Fruit fly (Drosophila melanogaster) whole organism, embryonic: Measurements from ENCODE around the gene Porin2.

ENCODE experiments used
- Ada2b ChIP-seq: fragments of 200-800 bp; sonication (Bioruptor generic); IDR thresholded peaks from 2 replicates; pipeline ENCODE4 v1.3.6; 2022; ENCODE audit warnings: missing biosample characterization, missing genetic modification characterization
- Awh ChIP-seq: fragments of 200-800 bp; sonication (Bioruptor generic); IDR thresholded peaks from 2 replicates; pipeline ENCODE4, ENCODE4 v1.3.6; 2022; ENCODE audit warnings: missing biosample characterization, missing genetic modification characterization
- BEAF-32 ChIP-seq: fragments of 200-800 bp; sonication (Bioruptor generic); optimal IDR thresholded peaks from 3 replicates; lab custom pipeline; 2017; ENCODE audit warnings: missing biosample characterization, missing genetic modification characterization, mild to moderate bottlenecking, moderate library complexity, missing genetic modification reagents
- CG11247 ChIP-seq: fragments of 200-800 bp; sonication (Bioruptor generic); IDR thresholded peaks from 2 replicates; pipeline ENCODE4 v1.3.6; 2022; ENCODE audit warnings: missing biosample characterization, missing genetic modification characterization
- CG11560 ChIP-seq: fragments of 200-800 bp; sonication (Bioruptor generic); IDR thresholded peaks from 3 replicates; pipeline ENCODE4 v1.3.6; 2022; ENCODE audit warnings: missing biosample characterization, missing genetic modification characterization
- CG12155 ChIP-seq: fragments of 200-800 bp; sonication (Bioruptor generic); optimal IDR thresholded peaks from 3 replicates; lab custom pipeline; 2016; ENCODE audit warnings: missing biosample characterization, missing genetic modification characterization
- CG12744 ChIP-seq: fragments of 200-800 bp; sonication (Bioruptor generic); optimal IDR thresholded peaks from 2 replicates; lab custom pipeline; 2016; ENCODE audit warnings: missing biosample characterization, missing genetic modification characterization
- CG17385 ChIP-seq: fragments of 200-800 bp; sonication (Bioruptor generic); optimal IDR thresholded peaks from 3 replicates; lab custom pipeline; 2018; ENCODE audit warnings: missing biosample characterization, mild to moderate bottlenecking, missing genetic modification characterization
- CG17612 ChIP-seq: fragments of 200-800 bp; sonication (Bioruptor generic); IDR thresholded peaks from 2 replicates; pipeline ENCODE4 v1.3.6; 2022; ENCODE audit warnings: missing biosample characterization, missing genetic modification characterization
- CG17829 ChIP-seq: fragments of 200-800 bp; optimal IDR thresholded peaks from 2 replicates; lab custom pipeline; 2019; ENCODE audit warnings: missing biosample characterization, mild to moderate bottlenecking, missing genetic modification characterization, moderate library complexity
- CG17912 ChIP-seq: fragments of 200-800 bp; sonication (Bioruptor generic); optimal IDR thresholded peaks from 2 replicates; lab custom pipeline; 2018; ENCODE audit warnings: missing biosample characterization, mild to moderate bottlenecking, missing genetic modification characterization
- CG1792 ChIP-seq: fragments of 200-800 bp; sonication (Bioruptor generic); optimal IDR thresholded peaks from 2 replicates; lab custom pipeline; 2016; ENCODE audit warnings: missing biosample characterization, missing genetic modification characterization
- CG3281 ChIP-seq: fragments of 200-800 bp; sonication (Bioruptor generic); optimal IDR thresholded peaks from 3 replicates; lab custom pipeline; 2017; ENCODE audit warnings: missing biosample characterization, mild to moderate bottlenecking, missing genetic modification characterization
- CG3407 ChIP-seq: fragments of 200-800 bp; sonication (Bioruptor generic); optimal IDR thresholded peaks from 2 replicates; lab custom pipeline; 2018; ENCODE audit warnings: missing biosample characterization, mild to moderate bottlenecking, missing genetic modification characterization
- CG4820 ChIP-seq: fragments of 200-800 bp; sonication (Bioruptor generic); optimal IDR thresholded peaks from 3 replicates; lab custom pipeline; 2016; ENCODE audit warnings: missing biosample characterization, missing genetic modification characterization
- CG4854 ChIP-seq: fragments of 200-800 bp; sonication (Bioruptor generic); optimal IDR thresholded peaks from 2 replicates; lab custom pipeline; 2016; ENCODE audit warnings: missing biosample characterization, missing genetic modification characterization, inconsistent platforms
- CG6272 ChIP-seq: fragments of 200-800 bp; sonication (Bioruptor generic); IDR thresholded peaks from 2 replicates; pipeline ENCODE4 v1.3.6; 2022; ENCODE audit warnings: missing biosample characterization, missing genetic modification characterization
- CG8944 ChIP-seq: fragments of 200-800 bp; sonication (Bioruptor generic); optimal IDR thresholded peaks from 3 replicates; lab custom pipeline; 2016; ENCODE audit warnings: missing biosample characterization, missing genetic modification characterization
- Deaf1 ChIP-seq: fragments of 200-800 bp; optimal IDR thresholded peaks from 3 replicates; lab custom pipeline; 2019; ENCODE audit warnings: missing biosample characterization, mild to moderate bottlenecking, missing genetic modification characterization, moderate library complexity
- E2f1 ChIP-seq: fragments of 200-800 bp; sonication (Bioruptor generic); IDR thresholded peaks from 2 replicates; pipeline ENCODE4 v1.3.6; 2022; ENCODE audit warnings: missing biosample characterization, missing genetic modification characterization
- Fer1 ChIP-seq: fragments of 200-800 bp; sonication (Bioruptor generic); optimal IDR thresholded peaks from 2 replicates; lab custom pipeline; 2017; ENCODE audit warnings: missing biosample characterization, mild to moderate bottlenecking, missing genetic modification characterization
- HLH54F ChIP-seq: fragments of 200-800 bp; sonication (Bioruptor generic); optimal IDR thresholded peaks from 3 replicates; lab custom pipeline; 2016; ENCODE audit warnings: missing biosample characterization, missing genetic modification characterization
- Hr3 ChIP-seq: fragments of 200-800 bp; sonication (Bioruptor generic); optimal IDR thresholded peaks from 3 replicates; lab custom pipeline; 2016; ENCODE audit warnings: missing biosample characterization, missing genetic modification characterization
- Mes4 ChIP-seq: fragments of 200-800 bp; sonication (Bioruptor generic); optimal IDR thresholded peaks from 2 replicates; lab custom pipeline; 2016; ENCODE audit warnings: missing biosample characterization, missing genetic modification characterization
- NFAT ChIP-seq: fragments of 200-800 bp; sonication (Bioruptor generic); IDR thresholded peaks from 2 replicates; pipeline ENCODE4 v1.3.6; 2022; ENCODE audit warnings: missing biosample characterization, missing genetic modification characterization
- Opbp ChIP-seq: fragments of 200-800 bp; sonication (Bioruptor generic); IDR thresholded peaks from 3 replicates; pipeline ENCODE4 v1.3.6; 2022; ENCODE audit warnings: missing biosample characterization, missing genetic modification characterization; ENCODE audit not compliant: partially characterized antibody
- Ravus ChIP-seq: fragments of 200-800 bp; sonication (Bioruptor generic); IDR thresholded peaks from 2 replicates; pipeline ENCODE4 v1.3.6; 2022; ENCODE audit warnings: missing biosample characterization, missing genetic modification characterization
- Side ChIP-seq: fragments of 200-800 bp; sonication (Bioruptor generic); optimal IDR thresholded peaks from 2 replicates; lab custom pipeline; 2016; ENCODE audit warnings: missing biosample characterization, missing genetic modification characterization
- TFAM ChIP-seq: fragments of 200-800 bp; sonication (Bioruptor generic); optimal IDR thresholded peaks from 2 replicates; lab custom pipeline; 2017; ENCODE audit warnings: missing biosample characterization, missing genetic modification characterization, inconsistent platforms
- ap ChIP-seq: fragments of 200-800 bp; sonication (Bioruptor generic); IDR thresholded peaks from 2 replicates; pipeline ENCODE4 v1.3.6; 2022; ENCODE audit warnings: missing biosample characterization, missing genetic modification characterization
- az2 ChIP-seq: fragments of 200-800 bp; sonication (Bioruptor generic); optimal IDR thresholded peaks from 3 replicates; lab custom pipeline; 2016; ENCODE audit warnings: missing biosample characterization, missing genetic modification characterization
- br ChIP-seq: fragments of >200 bp; optimal IDR thresholded peaks from 2 replicates; lab custom pipeline; 2017
- bsh ChIP-seq, 2 experiments: fragments of 200-800 bp; sonication (Bioruptor generic); optimal IDR thresholded peaks; 2 replicates each; lab custom pipeline; 2017 to 2018; ENCODE audit warnings: mild to moderate bottlenecking in 2 of 2, missing biosample characterization in 2 of 2, missing genetic modification characterization in 2 of 2, moderate library complexity in 1 of 2
- cas ChIP-seq: fragments of 200-800 bp; sonication (Bioruptor generic); IDR thresholded peaks from 2 replicates; pipeline ENCODE4 v1.3.6; 2022; ENCODE audit warnings: missing biosample characterization, missing genetic modification characterization
- chinmo ChIP-seq: fragments of 200-800 bp; sonication (Bioruptor generic); IDR thresholded peaks from 4 replicates; pipeline ENCODE4 v1.3.6; 2022; ENCODE audit warnings: missing biosample characterization, missing genetic modification characterization; ENCODE audit not compliant: partially characterized antibody
- corto ChIP-seq: fragments of 200-800 bp; sonication (Bioruptor generic); optimal IDR thresholded peaks from 2 replicates; lab custom pipeline; 2016; ENCODE audit warnings: missing biosample characterization, mild to moderate bottlenecking, missing genetic modification characterization, moderate library complexity
- dan ChIP-seq: fragments of 200-800 bp; sonication (Bioruptor generic); IDR thresholded peaks from 2 replicates; pipeline ENCODE4 v1.3.6; 2022; ENCODE audit warnings: missing biosample characterization, missing genetic modification characterization
- disco-r ChIP-seq: fragments of 200-800 bp; sonication (Bioruptor generic); optimal IDR thresholded peaks from 2 replicates; lab custom pipeline; 2016; ENCODE audit warnings: missing biosample characterization, missing genetic modification characterization
- ems ChIP-seq: fragments of 200-800 bp; sonication (Bioruptor generic); optimal IDR thresholded peaks from 3 replicates; lab custom pipeline; 2016; ENCODE audit warnings: missing biosample characterization, missing genetic modification characterization
- lbe ChIP-seq: fragments of 200-800 bp; sonication (Bioruptor generic); optimal IDR thresholded peaks from 2 replicates; lab custom pipeline; 2016; ENCODE audit warnings: missing biosample characterization, mild to moderate bottlenecking, missing genetic modification characterization
- oc ChIP-seq: fragments of 200-800 bp; sonication (Bioruptor generic); optimal IDR thresholded peaks from 2 replicates; lab custom pipeline; 2018; ENCODE audit warnings: missing biosample characterization, mild to moderate bottlenecking, missing genetic modification characterization, moderate library complexity
- phol ChIP-seq: fragments of 200-800 bp; sonication (Bioruptor generic); optimal IDR thresholded peaks from 3 replicates; lab custom pipeline; 2018; ENCODE audit warnings: missing biosample characterization, mild to moderate bottlenecking, missing genetic modification characterization, moderate library complexity
- row ChIP-seq: fragments of 200-800 bp; sonication (Bioruptor generic); IDR thresholded peaks from 3 replicates; pipeline ENCODE4 v1.3.6; 2022; ENCODE audit warnings: missing biosample characterization, missing genetic modification characterization
- sim ChIP-seq: fragments of 200-800 bp; sonication (Bioruptor generic); IDR thresholded peaks from 2 replicates; pipeline ENCODE4 v1.3.6; 2022; ENCODE audit warnings: missing biosample characterization, missing genetic modification characterization
- sima ChIP-seq: fragments of 200-800 bp; sonication (Bioruptor generic); optimal IDR thresholded peaks from 2 replicates; lab custom pipeline; 2016; ENCODE audit warnings: missing biosample characterization, missing genetic modification characterization
- so ChIP-seq: fragments of 200-800 bp; sonication (Bioruptor generic); IDR thresholded peaks from 3 replicates; pipeline ENCODE4 v1.3.6; 2022; ENCODE audit warnings: missing biosample characterization, missing genetic modification characterization
- sug ChIP-seq: fragments of 200-800 bp; optimal IDR thresholded peaks from 2 replicates; lab custom pipeline; 2019; ENCODE audit warnings: missing biosample characterization, mild to moderate bottlenecking, missing genetic modification characterization, moderate library complexity
- unc-4 ChIP-seq: fragments of 200-800 bp; sonication (Bioruptor generic); IDR thresholded peaks from 2 replicates; pipeline ENCODE4 v1.3.6; 2022; ENCODE audit warnings: missing biosample characterization, missing genetic modification characterization; ENCODE audit not compliant: partially characterized antibody
- unpg ChIP-seq: fragments of 200-800 bp; sonication (Bioruptor generic); optimal IDR thresholded peaks from 3 replicates; lab custom pipeline; 2018; ENCODE audit warnings: missing biosample characterization, mild to moderate bottlenecking, missing genetic modification characterization, moderate library complexity
- usp ChIP-seq: fragments of >200 bp; optimal IDR thresholded peaks from 2 replicates; lab custom pipeline; 2017; ENCODE audit warnings: missing biosample characterization, missing genetic modification characterization

Gene Porin2

dm6 chr2L:10858064-10859047 is 11.5 kb upstream of the Porin2 start, which contains the start of the genes aurB and Stam:
TSS of gene aurB (minus strand) at chr2L:10858094.
TSS of gene Stam (plus strand) at chr2L:10858536.
- peak; percentile 16 for TF ChIP-seq Fer1
- peak; percentile 10 for TF ChIP-seq CG3407
- peak; percentile 7 for TF ChIP-seq BEAF-32 (GFP tag; lab: Kevin White, UChicago)
- TF ChIP-seq az2 (GFP tag; lab: Kevin White, UChicago): peak; percentile 12
- peak; percentile 8 for TF ChIP-seq lbe (GFP tag; lab: Kevin White, UChicago)
- no peak for TF ChIP-seq CG12744 (GFP tag; lab: Kevin White, UChicago)
- TF ChIP-seq CG1792 (GFP tag; lab: Kevin White, UChicago): no peak
- TF ChIP-seq unpg (GFP tag; lab: Kevin White, UChicago): peak; percentile 67
- no peak for TF ChIP-seq CG17612 (GFP tag; lab: Robert Waterston, UW)
- no peak for TF ChIP-seq ap
- TF ChIP-seq NFAT: peak; percentile 21; the same call in 1 of the 2 replicates
- TF ChIP-seq Ada2b (GFP tag; lab: Robert Waterston, UW): peak; percentile 28; the same call in 1 of the 2 replicates
- no peak for TF ChIP-seq CG4854 (GFP tag; lab: Kevin White, UChicago)
- TF ChIP-seq CG3281 (GFP tag; lab: Kevin White, UChicago): peak; percentile 61
- no peak for TF ChIP-seq CG4820 (GFP tag; lab: Kevin White, UChicago)
- TF ChIP-seq so (GFP tag; lab: Robert Waterston, UW): no peak
- TF ChIP-seq CG6272 (GFP tag; lab: Robert Waterston, UW): no peak
- TF ChIP-seq br (lab: Kevin White, UChicago): no peak
- peak; percentile 75 for TF ChIP-seq CG17829 (tag; lab: Kevin White, UChicago)
- TF ChIP-seq ems (GFP tag; lab: Kevin White, UChicago): no peak
- no peak for TF ChIP-seq Ravus (GFP tag; lab: Robert Waterston, UW)
- no peak for TF ChIP-seq Mes4 (GFP tag; lab: Kevin White, UChicago)
- peak; percentile 71 for TF ChIP-seq phol (tag; lab: Kevin White, UChicago)
- no peak for TF ChIP-seq TFAM (GFP tag; lab: Kevin White, UChicago)
- TF ChIP-seq cas: no peak
- no peak for TF ChIP-seq usp (GFP tag; lab: Kevin White, UChicago)
- no peak; the same call in 1 of the 2 replicates for TF ChIP-seq CG11247
- 0 out of 2 replicates have a peak, but pooled peaks have one; percentile 36 for TF ChIP-seq Awh (GFP tag; lab: Robert Waterston, UW)
- no peak for TF ChIP-seq CG8944 (GFP tag; lab: Kevin White, UChicago)
- no peak for TF ChIP-seq sim
- peak; percentile 53 for TF ChIP-seq Hr3 (GFP tag; lab: Kevin White, UChicago)
- TF ChIP-seq oc (tag; lab: Kevin White, UChicago): peak; percentile 42
- TF ChIP-seq chinmo (GFP tag; lab: Robert Waterston, UW): no peak
- peak; percentile 48 for TF ChIP-seq CG17385 (GFP tag; lab: Kevin White, UChicago)
- no peak for TF ChIP-seq unc-4 (GFP tag; lab: Robert Waterston, UW)
- no peak for TF ChIP-seq corto (GFP tag; lab: Kevin White, UChicago)
- TF ChIP-seq E2f1 (GFP tag; lab: Robert Waterston, UW): no peak
- TF ChIP-seq row (GFP tag; lab: Robert Waterston, UW): peak; percentile 81
- peak in 1 of 2 experiments; percentile 62 for TF ChIP-seq bsh (GFP tag; optimal IDR thresholded peaks at IDR 0.05; lab: Kevin White, UChicago)
- no peak for TF ChIP-seq Opbp (GFP tag; lab: Robert Waterston, UW)
- TF ChIP-seq Side (GFP tag; lab: Kevin White, UChicago): no peak
- no peak for TF ChIP-seq dan (GFP tag; lab: Robert Waterston, UW)
- no peak for TF ChIP-seq HLH54F (GFP tag; lab: Kevin White, UChicago)
- peak; percentile 24 for TF ChIP-seq CG12155
- no peak for TF ChIP-seq CG17912 (GFP tag; lab: Kevin White, UChicago)
- TF ChIP-seq sug (tag; lab: Kevin White, UChicago): peak; percentile 31
- no peak for TF ChIP-seq disco-r (GFP tag; lab: Kevin White, UChicago)
- peak; percentile 10 for TF ChIP-seq Deaf1 (tag; lab: Kevin White, UChicago)
- TF ChIP-seq CG11560 (tag; lab: Robert Waterston, UW): no peak
- no peak for TF ChIP-seq sima (GFP tag; lab: Kevin White, UChicago)
